Worm (Caenorhabditis elegans) whole organism, young adult: ENCODE results near the gene F38B6.7.

ENCODE experiments used
- C06A6.2 ChIP-seq: fragments of 200-800 bp; sonication (Bioruptor generic); conservative IDR thresholded peaks from 2 replicates; pipeline ENCODE4 v1.3.6; 2022; ENCODE audit warnings: missing genetic modification characterization, missing compliant biosample characterization
- F10E7.11 ChIP-seq: sonication (generic microtip); optimal IDR thresholded peaks from 2 replicates; lab custom pipeline; 2017; ENCODE audit warnings: mild to moderate bottlenecking, missing genetic modification characterization, moderate library complexity, missing compliant biosample characterization
- F23B12.7 ChIP-seq: sonication (generic microtip); optimal IDR thresholded peaks from 2 replicates; lab custom pipeline; 2017; ENCODE audit warnings: missing genetic modification characterization, mild to moderate bottlenecking, missing compliant biosample characterization, antibody characterized with exemption, moderate library complexity; ENCODE audit not compliant: insufficient read depth
- F39B2.1 ChIP-seq: fragments of 200-800 bp; sonication (Bioruptor generic); IDR thresholded peaks from 2 replicates; pipeline ENCODE4 v1.3.6; 2022; ENCODE audit warnings: missing genetic modification reagents, missing genetic modification characterization, missing compliant biosample characterization
- F49E8.2 ChIP-seq: sonication (generic microtip); optimal IDR thresholded peaks from 3 replicates; lab custom pipeline; 2017; ENCODE audit warnings: missing genetic modification characterization, mild to moderate bottlenecking, missing compliant biosample characterization, antibody characterized with exemption, moderate library complexity; ENCODE audit not compliant: insufficient read depth
- F52B5.7 ChIP-seq: sonication (generic microtip); optimal IDR thresholded peaks from 2 replicates; lab custom pipeline; 2016; ENCODE audit warnings: mild to moderate bottlenecking, missing genetic modification characterization, missing compliant biosample characterization
- Y53F4B.3 ChIP-seq: fragments of 200-800 bp; sonication (Bioruptor generic); IDR thresholded peaks from 2 replicates; pipeline ENCODE4 v1.3.6; 2022; ENCODE audit warnings: missing genetic modification reagents, missing genetic modification characterization, missing compliant biosample characterization
- Y79H2A.3 ChIP-seq: fragments of 200-800 bp; sonication (Bioruptor generic); conservative IDR thresholded peaks from 2 replicates; pipeline ENCODE4 v1.3.6; 2022; ENCODE audit warnings: missing genetic modification reagents, missing genetic modification characterization, missing compliant biosample characterization
- ZK185.1 ChIP-seq: sonication (generic microtip); optimal IDR thresholded peaks from 2 replicates; lab custom pipeline; 2016; ENCODE audit warnings: mild to moderate bottlenecking, missing genetic modification characterization, missing compliant biosample characterization; ENCODE audit not compliant: poor library complexity, severe bottlenecking
- aptf-2 ChIP-seq: fragments of 200-800 bp; sonication (Bioruptor generic); conservative IDR thresholded peaks from 2 replicates; pipeline ENCODE4 v1.3.6; 2022; ENCODE audit warnings: missing genetic modification reagents, missing genetic modification characterization, missing compliant biosample characterization
- aptf-3 ChIP-seq: fragments of 200-800 bp; sonication (Bioruptor generic); IDR thresholded peaks from 2 replicates; pipeline ENCODE4 v1.3.6; 2022; ENCODE audit warnings: missing genetic modification characterization, missing compliant biosample characterization
- athp-1 ChIP-seq: sonication (generic microtip); optimal IDR thresholded peaks from 2 replicates; lab custom pipeline; 2017; ENCODE audit warnings: mild to moderate bottlenecking, missing genetic modification characterization, missing compliant biosample characterization
- attf-5 ChIP-seq: fragments of 200-800 bp; sonication (Bioruptor generic); optimal IDR thresholded peaks from 2 replicates; lab custom pipeline; 2018; ENCODE audit warnings: mild to moderate bottlenecking, missing genetic modification characterization, missing compliant biosample characterization
- cebp-2 ChIP-seq: fragments of 200-800 bp; sonication (Bioruptor generic); IDR thresholded peaks from 2 replicates; pipeline ENCODE4 v1.3.6; 2022; ENCODE audit warnings: missing genetic modification characterization, missing compliant biosample characterization
- ceh-27 ChIP-seq: fragments of 200-800 bp; sonication (Bioruptor generic); optimal IDR thresholded peaks from 2 replicates; lab custom pipeline; 2018; ENCODE audit warnings: mild to moderate bottlenecking, missing genetic modification characterization, moderate library complexity, missing compliant biosample characterization
- chd-7 ChIP-seq: sonication (generic microtip); optimal IDR thresholded peaks from 2 replicates; lab custom pipeline; 2016; ENCODE audit warnings: mild to moderate bottlenecking, missing genetic modification characterization, moderate library complexity, missing compliant biosample characterization
- dox-1 ChIP-seq: fragments of 200-800 bp; sonication (Bioruptor generic); IDR thresholded peaks from 2 replicates; pipeline ENCODE4 v1.3.6; 2022; ENCODE audit warnings: missing genetic modification reagents, missing genetic modification characterization, missing compliant biosample characterization
- egl-18 ChIP-seq: fragments of 200-800 bp; sonication (Bioruptor generic); IDR thresholded peaks from 2 replicates; pipeline ENCODE4 v1.3.6; 2022; ENCODE audit warnings: missing genetic modification reagents, missing genetic modification characterization, missing compliant biosample characterization
- ekl-4 ChIP-seq: fragments of 200-800 bp; sonication (Bioruptor generic); IDR thresholded peaks from 2 replicates; pipeline ENCODE4 v1.3.6; 2022; ENCODE audit warnings: missing genetic modification reagents, missing genetic modification characterization, missing compliant biosample characterization
- hmg-1.2 ChIP-seq: fragments of 200-800 bp; sonication (Bioruptor generic); IDR thresholded peaks from 2 replicates; pipeline ENCODE4 v1.3.6; 2022; ENCODE audit warnings: missing genetic modification reagents, missing genetic modification characterization, missing compliant biosample characterization
- hsf-1 ChIP-seq: fragments of 200-800 bp; sonication (Bioruptor generic); IDR thresholded peaks from 2 replicates; pipeline ENCODE4 v1.3.6; 2022; ENCODE audit warnings: missing genetic modification reagents, missing genetic modification characterization, missing compliant biosample characterization
- lag-1 ChIP-seq: fragments of 200-800 bp; sonication (Bioruptor generic); IDR thresholded peaks from 2 replicates; pipeline ENCODE4 v1.3.6; 2022; ENCODE audit warnings: missing genetic modification reagents, missing genetic modification characterization, missing compliant biosample characterization
- let-526 ChIP-seq: fragments of 200-800 bp; sonication (Bioruptor generic); IDR thresholded peaks from 2 replicates; pipeline ENCODE4 v1.3.6; 2022; ENCODE audit warnings: missing genetic modification reagents, missing genetic modification characterization, missing compliant biosample characterization
- lin-35 ChIP-seq, 3 experiments: fragments of 150-350 bp in 2 of 3; sonication (generic microtip) in 1 of 3; optimal IDR thresholded peaks; 2 replicates each; lab custom pipeline; 2014 to 2018; ENCODE audit warnings: missing biosample characterization in 3 of 3, missing genetic modification characterization in 3 of 3, missing genetic modification reagents in 3 of 3
- lin-40 ChIP-seq: sonication (generic microtip); optimal IDR thresholded peaks from 2 replicates; lab custom pipeline; 2016; ENCODE audit warnings: missing genetic modification characterization, mild to moderate bottlenecking, missing compliant biosample characterization, missing genotype, missing genetic modification reagents
- madf-10 ChIP-seq: sonication (generic microtip); optimal IDR thresholded peaks from 2 replicates; lab custom pipeline; 2016; ENCODE audit warnings: mild to moderate bottlenecking, missing genetic modification characterization, missing compliant biosample characterization
- madf-3 ChIP-seq: fragments of 200-800 bp; sonication (Bioruptor generic); IDR thresholded peaks from 2 replicates; pipeline ENCODE4 v1.3.6; 2022; ENCODE audit warnings: missing genetic modification reagents, missing genetic modification characterization, missing compliant biosample characterization
- madf-6 ChIP-seq: fragments of 200-800 bp; sonication (Bioruptor generic); IDR thresholded peaks from 2 replicates; pipeline ENCODE4 v1.3.6; 2022; ENCODE audit warnings: missing genetic modification reagents, missing genetic modification characterization, missing compliant biosample characterization
- mcd-1 ChIP-seq: fragments of 200-800 bp; sonication (Bioruptor generic); IDR thresholded peaks from 2 replicates; pipeline ENCODE4 v1.3.6; 2022; ENCODE audit warnings: missing genetic modification reagents, missing genetic modification characterization, missing compliant biosample characterization
- mes-4 ChIP-seq: sonication (generic microtip); optimal IDR thresholded peaks from 2 replicates; lab custom pipeline; 2016; ENCODE audit warnings: missing genotype, missing genetic modification characterization, missing compliant biosample characterization
- nfya-1 ChIP-seq: sonication (generic microtip); optimal IDR thresholded peaks from 2 replicates; lab custom pipeline; 2017; ENCODE audit warnings: antibody characterized with exemption, missing compliant biosample characterization, missing genetic modification characterization, borderline replicate concordance; ENCODE audit not compliant: insufficient read depth
- nfya-2 ChIP-seq: fragments of 200-800 bp; sonication (Bioruptor generic); IDR thresholded peaks from 2 replicates; pipeline ENCODE4 v1.3.6; 2022; ENCODE audit warnings: missing genetic modification reagents, missing genetic modification characterization, missing compliant biosample characterization
- nhr-120 ChIP-seq: fragments of 200-800 bp; sonication (Bioruptor generic); IDR thresholded peaks from 2 replicates; pipeline ENCODE4 v1.3.6; 2022; ENCODE audit warnings: missing genetic modification characterization, missing compliant biosample characterization
- nhr-80 ChIP-seq: sonication (generic microtip); optimal IDR thresholded peaks from 2 replicates; lab custom pipeline; 2016; ENCODE audit warnings: missing genetic modification characterization, missing compliant biosample characterization
- nhr-90 ChIP-seq: sonication (generic microtip); optimal IDR thresholded peaks from 2 replicates; lab custom pipeline; 2016; ENCODE audit warnings: missing genotype, mild to moderate bottlenecking, missing genetic modification characterization, missing compliant biosample characterization
- pbrm-1 ChIP-seq: fragments of 200-800 bp; sonication (Bioruptor generic); IDR thresholded peaks from 2 replicates; pipeline ENCODE4 v1.3.6; 2022; ENCODE audit warnings: missing genetic modification reagents, missing genetic modification characterization, missing compliant biosample characterization
- rcor-1 ChIP-seq: fragments of 200-800 bp; sonication (Bioruptor generic); IDR thresholded peaks from 2 replicates; pipeline ENCODE4 v1.3.6; 2022; ENCODE audit warnings: missing genetic modification reagents, missing genetic modification characterization, missing compliant biosample characterization
- sea-2 ChIP-seq: fragments of 200-800 bp; sonication (Bioruptor generic); IDR thresholded peaks from 2 replicates; pipeline ENCODE4 v1.3.6; 2022; ENCODE audit warnings: missing genetic modification characterization, missing compliant biosample characterization
- snpc-4 ChIP-seq, 5 experiments: fragments of 150-350 bp in 1 of 5; sonication (generic microtip) in 4 of 5; optimal IDR thresholded peaks; 2 replicates each; lab custom pipeline; 2014 to 2018; ENCODE audit warnings: missing genetic modification characterization in 5 of 5, missing biosample characterization in 3 of 5, antibody characterized with exemption in 2 of 5, mild to moderate bottlenecking in 2 of 5, missing compliant biosample characterization in 2 of 5, missing genotype in 2 of 5, moderate library complexity in 2 of 5, missing genetic modification reagents in 1 of 5
- tbp1 ChIP-seq: fragments of 200-800 bp; sonication (Bioruptor generic); optimal IDR thresholded peaks from 2 replicates; lab custom pipeline; 2018; ENCODE audit warnings: mild to moderate bottlenecking, missing genetic modification characterization, missing compliant biosample characterization
- unc-130 ChIP-seq: sonication (generic microtip); optimal IDR thresholded peaks from 2 replicates; lab custom pipeline; 2016; ENCODE audit warnings: missing genetic modification reagents, missing genetic modification characterization, missing compliant biosample characterization
- ztf-25 ChIP-seq: fragments of 200-800 bp; sonication (Bioruptor generic); IDR thresholded peaks from 2 replicates; pipeline ENCODE4 v1.3.6; 2022; ENCODE audit warnings: missing genetic modification reagents, missing genetic modification characterization, missing compliant biosample characterization
- ztf-28 ChIP-seq: fragments of 200-800 bp; sonication (Bioruptor generic); IDR thresholded peaks from 2 replicates; pipeline ENCODE4 v1.3.6; 2022; ENCODE audit warnings: missing genetic modification reagents, missing genetic modification characterization, missing compliant biosample characterization

Gene F38B6.7

ce11 chrX:6737329-6738008 is 39.3 kb upstream of the F38B6.7 start (continued):
- TF ChIP-seq nfya-2 (GFP tag; lab: Robert Waterston, UW), result no peak
- TF ChIP-seq ekl-4, result peak; percentile 69
- peak; percentile 57 for TF ChIP-seq tbp1 (GFP tag; lab: Kevin White, UChicago)
- TF ChIP-seq pbrm-1 (GFP tag; lab: Robert Waterston, UW), result no peak
- no peak for TF ChIP-seq F49E8.2
- TF ChIP-seq Y53F4B.3 (GFP tag; lab: Robert Waterston, UW), result no peak
- 0 out of 2 replicates have a peak, but pooled peaks have one; percentile 21 for TF ChIP-seq rcor-1 (GFP tag; lab: Robert Waterston, UW)
- no peak for TF ChIP-seq nfya-1 (tag; lab: Kevin White, UChicago)
- no peak for TF ChIP-seq F39B2.1 (GFP tag; lab: Robert Waterston, UW)
- peak; percentile 67 for TF ChIP-seq ceh-27 (GFP tag; lab: Kevin White, UChicago)
- no peak for TF ChIP-seq sea-2 (GFP tag; lab: Robert Waterston, UW)
- peak; percentile 58 for TF ChIP-seq mcd-1
- no peak for TF ChIP-seq mes-4 (tag; lab: Kevin White, UChicago)
- no peak for TF ChIP-seq ztf-25 (GFP tag; lab: Robert Waterston, UW)
- peak; percentile 42 for TF ChIP-seq F10E7.11 (tag; lab: Kevin White, UChicago)
- TF ChIP-seq madf-10 (tag; lab: Kevin White, UChicago), result peak; percentile 79
- TF ChIP-seq snpc-4 (GFP tag; optimal IDR thresholded peaks at IDR 0.05; lab: Kevin White, UChicago), result no peak
- TF ChIP-seq snpc-4 (tag; optimal IDR thresholded peaks at IDR 0.05; lab: Kevin White, UChicago), result peak in 3 of 4 experiments; percentile 37 to 47 (median 38)
- TF ChIP-seq lag-1, result peak; percentile 17; the same call in 1 of the 2 replicates
- TF ChIP-seq dox-1 (GFP tag; lab: Robert Waterston, UW), result peak; percentile 81
- TF ChIP-seq aptf-2 (GFP tag; lab: Robert Waterston, UW), result no peak
- TF ChIP-seq ztf-28 (GFP tag; lab: Robert Waterston, UW), result no peak
- peak; percentile 71 for TF ChIP-seq attf-5 (GFP tag; lab: Kevin White, UChicago)
- TF ChIP-seq chd-7 (tag; lab: Kevin White, UChicago), result peak; percentile 92
- TF ChIP-seq Y79H2A.3 (GFP tag; lab: Robert Waterston, UW), result 0 out of 2 replicates have a peak, but pooled peaks have one; percentile 38
- TF ChIP-seq nhr-90 (tag; lab: Kevin White, UChicago), result peak; percentile 33

- TF ChIP-seq cebp-2 (no peak), F23B12.7 (no peak), nhr-80 (tag; lab: Kevin White, UChicago) (peak; percentile 85), F52B5.7 (tag; lab: Kevin White, UChicago) (no peak), egl-18 (GFP tag; lab: Robert Waterston, UW) (no peak), lin-35 (GFP tag; optimal IDR thresholded peaks at IDR 0.05; lab: Kevin White, UChicago) (no peak), unc-130 (GFP tag; lab: Kevin White, UChicago) (no peak), rcor-1 (GFP tag; lab: Robert Waterston, UW) (no peak), hsf-1 (GFP tag; lab: Robert Waterston, UW) (no peak), ztf-28 (GFP tag; lab: Robert Waterston, UW) (no peak), Y79H2A.3 (GFP tag; lab: Robert Waterston, UW) (no peak), hmg-1.2 (GFP tag; lab: Robert Waterston, UW) (0 out of 2 replicates have a peak, but pooled peaks have one; percentile 4), nhr-90 (tag; lab: Kevin White, UChicago) (no peak), ZK185.1 (no peak), let-526 (no peak), C06A6.2 (GFP tag; lab: Robert Waterston, UW) (0 out of 2 replicates have a peak, but pooled peaks have one; percentile 21), F10E7.11 (tag; lab: Kevin White, UChicago) (no peak), sea-2 (GFP tag; lab: Robert Waterston, UW) (no peak), madf-10 (tag; lab: Kevin White, UChicago) (peak; percentile 23), lag-1 (no peak), aptf-3 (GFP tag; lab: Robert Waterston, UW) (no peak), athp-1 (no peak), madf-3 (no peak), lin-40 (tag; lab: Kevin White, UChicago) (peak; percentile 63), nhr-120 (GFP tag; lab: Robert Waterston, UW) (no peak), madf-6 (no peak)
Measured at ce11 chrX:6736358-6736991, 38.3 kb upstream of the F38B6.7 start.
